Fruit fly (Drosophila melanogaster): Measurements from ENCODE around the gene Osi5.

The Osi5 gene

DNA sequence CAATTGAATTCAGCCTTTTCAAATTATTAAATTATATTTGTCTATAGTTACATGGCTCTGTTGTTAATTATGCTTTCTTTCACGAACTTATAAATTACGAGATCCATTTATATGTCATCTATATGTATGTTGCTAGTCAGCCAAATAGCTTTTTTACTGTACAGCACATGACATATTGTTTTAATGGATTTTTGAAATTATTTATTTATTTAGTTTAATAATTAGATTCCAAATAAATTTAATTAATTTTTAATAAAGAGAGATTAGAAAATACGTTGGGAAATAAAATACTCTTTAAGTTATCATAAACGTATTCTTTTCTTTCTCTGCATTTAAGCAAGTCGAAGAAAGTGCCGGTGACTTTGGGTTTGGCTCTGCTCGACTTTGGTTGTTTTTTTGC, 14.0 kb downstream of the Osi5 start:
- TF ChIP-seq CG2875 (GFP tag; optimal IDR thresholded peaks at IDR 0.05) (peak; percentile 29), fu2 (GFP tag; optimal IDR thresholded peaks at IDR 0.05) (no peak), CG16815 (GFP tag; optimal IDR thresholded peaks at IDR 0.05) (no peak), CG14014 (GFP tag; IDR thresholded peaks at IDR 0.05) (no peak), Hsf (GFP tag; optimal IDR thresholded peaks at IDR 0.05) (no peak), Sox102F (GFP tag; optimal IDR thresholded peaks at IDR 0.05) (peak; percentile 72), CG16813 (GFP tag; IDR thresholded peaks at IDR 0.05; ENCODE audit: partially characterized antibody) (no peak), trem (tag; optimal IDR thresholded peaks at IDR 0.05) (peak; percentile 16), Sox100B (GFP tag; optimal IDR thresholded peaks at IDR 0.05) (peak; percentile 73), fru (optimal IDR thresholded peaks at IDR 0.05) (no peak), jumu (GFP tag; optimal IDR thresholded peaks at IDR 0.05) (no peak), CG6272 (GFP tag; IDR thresholded peaks at IDR 0.05) (no peak), ham (GFP tag; IDR thresholded peaks at IDR 0.05) (no peak), slp2 (GFP tag; optimal IDR thresholded peaks at IDR 0.05) (no peak), CG7963 (GFP tag; IDR thresholded peaks at IDR 0.05; ENCODE audit: partially characterized antibody) (no peak), repo (GFP tag; optimal IDR thresholded peaks at IDR 0.05) (no peak), nom (GFP tag; optimal IDR thresholded peaks at IDR 0.05) (no peak), nerfin-2 (GFP tag; IDR thresholded peaks at IDR 0.05; ENCODE audit: partially characterized antibody) (no peak), Aef1 (GFP tag; IDR thresholded peaks at IDR 0.05) (no peak), Camta (GFP tag; optimal IDR thresholded peaks at IDR 0.05) (no peak), CG34422 (GFP tag; IDR thresholded peaks at IDR 0.05) (no peak), CG11247 (GFP tag; IDR thresholded peaks at IDR 0.05) (no peak), Bdp1 (GFP tag; optimal IDR thresholded peaks at IDR 0.05) (no peak), Dref (GFP tag; IDR thresholded peaks at IDR 0.05) (no peak), da (GFP tag; optimal IDR thresholded peaks at IDR 0.05) (no peak), Blimp-1 (GFP tag; optimal IDR thresholded peaks at IDR 0.05) (no peak), Dip2 (GFP tag; IDR thresholded peaks at IDR 0.05) (no peak), CG18476 (GFP tag; optimal IDR thresholded peaks at IDR 0.05) (no peak), CG14965 (GFP tag; optimal IDR thresholded peaks at IDR 0.05; ENCODE audit: borderline replicate concordance) (no peak), dpn (GFP tag; optimal IDR thresholded peaks at IDR 0.05) (no peak), CG13424 (tag; optimal IDR thresholded peaks at IDR 0.05) (peak; percentile 52), exex (tag; optimal IDR thresholded peaks at IDR 0.05) (no peak), pum (GFP tag; optimal IDR thresholded peaks at IDR 0.05) (no peak), CG32767 (GFP tag; IDR thresholded peaks at IDR 0.05) (no peak), lilli (GFP tag; optimal IDR thresholded peaks at IDR 0.05) (no peak), CG11696 (GFP tag; IDR thresholded peaks at IDR 0.05) (no peak), CG12155 (GFP tag; optimal IDR thresholded peaks at IDR 0.05) (no peak), CG2712 (tag; optimal IDR thresholded peaks at IDR 0.05) (peak; percentile 69), otp (GFP tag; IDR thresholded peaks at IDR 0.05) (no peak), Stat92E (GFP tag; optimal IDR thresholded peaks at IDR 0.05) (no peak), CG8359 (GFP tag; optimal IDR thresholded peaks at IDR 0.05; ENCODE audit: borderline replicate concordance) (no peak), CG17359 (tag; optimal IDR thresholded peaks at IDR 0.05) (peak; percentile 51), CG3407 (GFP tag; optimal IDR thresholded peaks at IDR 0.05) (peak; percentile 32), CG32532 (GFP tag; IDR thresholded peaks at IDR 0.05) (no peak), CG4424 (GFP tag; optimal IDR thresholded peaks at IDR 0.05) (peak; percentile 24), Hmx (GFP tag; optimal IDR thresholded peaks at IDR 0.05) (no peak), D19B (GFP tag; optimal IDR thresholded peaks at IDR 0.05) (no peak), CG12391 (tag; optimal IDR thresholded peaks at IDR 0.05) (peak; percentile 45), Atf3 (GFP tag; optimal IDR thresholded peaks at IDR 0.05) (no peak), Bgb (GFP tag; IDR thresholded peaks at IDR 0.05; ENCODE audit: partially characterized antibody) (no peak), CG10147 (GFP tag; optimal IDR thresholded peaks at IDR 0.05) (no peak), CG8388 (GFP tag; optimal IDR thresholded peaks at IDR 0.05) (peak; percentile 56)

Measured in whole organism, embryonic.